Worm (Caenorhabditis elegans) whole organism, young adult: ENCODE results near the gene twk-31.

Source experiments
- B0019.2 ChIP-seq: fragments of 200-800 bp; sonication (Bioruptor generic); conservative IDR thresholded peaks from 2 replicates; pipeline ENCODE4 v1.3.6; 2022; ENCODE audit warnings: missing genetic modification reagents, missing genetic modification characterization, missing compliant biosample characterization
- B0261.1 ChIP-seq: sonication (generic microtip); optimal IDR thresholded peaks from 2 replicates; lab custom pipeline; 2016; ENCODE audit warnings: mild to moderate bottlenecking, missing genetic modification characterization, moderate library complexity, missing compliant biosample characterization
- C17E4.6 ChIP-seq: fragments of 200-800 bp; sonication (Bioruptor generic); IDR thresholded peaks from 2 replicates; pipeline ENCODE4 v1.3.6; 2022; ENCODE audit warnings: missing genetic modification reagents, missing genetic modification characterization, missing compliant biosample characterization
- F10E7.11 ChIP-seq: sonication (generic microtip); optimal IDR thresholded peaks from 2 replicates; lab custom pipeline; 2017; ENCODE audit warnings: mild to moderate bottlenecking, missing genetic modification characterization, moderate library complexity, missing compliant biosample characterization
- F37B4.10 ChIP-seq: fragments of 200-800 bp; sonication (Bioruptor generic); IDR thresholded peaks from 2 replicates; pipeline ENCODE4 v1.3.6; 2022; ENCODE audit warnings: missing genetic modification characterization, missing compliant biosample characterization
- F49E8.2 ChIP-seq: sonication (generic microtip); optimal IDR thresholded peaks from 3 replicates; lab custom pipeline; 2017; ENCODE audit warnings: missing genetic modification characterization, mild to moderate bottlenecking, missing compliant biosample characterization, antibody characterized with exemption, moderate library complexity; ENCODE audit not compliant: insufficient read depth
- F52B5.7 ChIP-seq: sonication (generic microtip); optimal IDR thresholded peaks from 2 replicates; lab custom pipeline; 2016; ENCODE audit warnings: mild to moderate bottlenecking, missing genetic modification characterization, missing compliant biosample characterization
- K12H6.12 ChIP-seq: fragments of 200-800 bp; sonication (Bioruptor generic); optimal IDR thresholded peaks from 2 replicates; lab custom pipeline; 2018; ENCODE audit warnings: mild to moderate bottlenecking, missing genetic modification characterization, missing compliant biosample characterization
- T07F8.4 ChIP-seq: sonication (generic microtip); optimal IDR thresholded peaks from 2 replicates; lab custom pipeline; 2016; ENCODE audit warnings: mild to moderate bottlenecking, missing genetic modification characterization, moderate library complexity, missing compliant biosample characterization
- Y56A3A.18 ChIP-seq: fragments of 200-800 bp; sonication (Bioruptor generic); IDR thresholded peaks from 2 replicates; pipeline ENCODE4 v1.3.6; 2022; ENCODE audit warnings: missing genetic modification reagents, missing genetic modification characterization, missing compliant biosample characterization
- Y79H2A.3 ChIP-seq: fragments of 200-800 bp; sonication (Bioruptor generic); conservative IDR thresholded peaks from 2 replicates; pipeline ENCODE4 v1.3.6; 2022; ENCODE audit warnings: missing genetic modification reagents, missing genetic modification characterization, missing compliant biosample characterization
- ZK185.1 ChIP-seq: sonication (generic microtip); optimal IDR thresholded peaks from 2 replicates; lab custom pipeline; 2016; ENCODE audit warnings: mild to moderate bottlenecking, missing genetic modification characterization, missing compliant biosample characterization; ENCODE audit not compliant: poor library complexity, severe bottlenecking
- akir-1 ChIP-seq: fragments of 200-800 bp; sonication (Bioruptor generic); optimal IDR thresholded peaks from 2 replicates; lab custom pipeline; 2018; ENCODE audit warnings: mild to moderate bottlenecking, missing genetic modification characterization, moderate library complexity, missing compliant biosample characterization
- attf-3 ChIP-seq: fragments of 200-800 bp; sonication (Bioruptor generic); conservative IDR thresholded peaks from 2 replicates; pipeline ENCODE4 v1.3.6; 2022; ENCODE audit warnings: missing genetic modification reagents, missing genetic modification characterization, missing compliant biosample characterization
- attf-6 ChIP-seq: fragments of 200-800 bp; sonication (Bioruptor generic); IDR thresholded peaks from 2 replicates; pipeline ENCODE4 v1.3.6; 2022; ENCODE audit warnings: missing genetic modification reagents, missing genetic modification characterization, missing compliant biosample characterization
- ccch-3 ChIP-seq: fragments of 200-800 bp; sonication (Bioruptor generic); optimal IDR thresholded peaks from 2 replicates; lab custom pipeline; 2018; ENCODE audit warnings: mild to moderate bottlenecking, missing genetic modification characterization, missing compliant biosample characterization
- ceh-40 ChIP-seq: fragments of 200-800 bp; sonication (Bioruptor generic); IDR thresholded peaks from 2 replicates; pipeline ENCODE4 v1.3.6; 2022; ENCODE audit warnings: missing genetic modification characterization, missing compliant biosample characterization
- chd-7 ChIP-seq: sonication (generic microtip); optimal IDR thresholded peaks from 2 replicates; lab custom pipeline; 2016; ENCODE audit warnings: mild to moderate bottlenecking, missing genetic modification characterization, moderate library complexity, missing compliant biosample characterization
- egrh-3 ChIP-seq: fragments of 200-800 bp; sonication (Bioruptor generic); IDR thresholded peaks from 2 replicates; pipeline ENCODE4 v1.3.6; 2022; ENCODE audit warnings: missing genetic modification reagents, missing genetic modification characterization, missing compliant biosample characterization
- ets-4 ChIP-seq: fragments of 200-800 bp; sonication (Bioruptor generic); optimal IDR thresholded peaks from 2 replicates; lab custom pipeline; 2018; ENCODE audit warnings: mild to moderate bottlenecking, missing genetic modification characterization, missing compliant biosample characterization
- him-1 ChIP-seq: sonication (generic microtip); optimal IDR thresholded peaks from 2 replicates; lab custom pipeline; 2016; ENCODE audit warnings: missing genotype, missing genetic modification reagents, missing genetic modification characterization, missing compliant biosample characterization
- hmg-20 ChIP-seq: fragments of 200-800 bp; sonication (Bioruptor generic); IDR thresholded peaks from 2 replicates; pipeline ENCODE4 v1.3.6; 2022; ENCODE audit warnings: missing genetic modification reagents, missing genetic modification characterization, missing compliant biosample characterization
- lin-35 ChIP-seq, 3 experiments: fragments of 150-350 bp in 2 of 3; sonication (generic microtip) in 1 of 3; optimal IDR thresholded peaks; 2 replicates each; lab custom pipeline; 2014 to 2018; ENCODE audit warnings: missing biosample characterization in 3 of 3, missing genetic modification characterization in 3 of 3, missing genetic modification reagents in 3 of 3
- lin-54 ChIP-seq: fragments of 200-800 bp; sonication (Bioruptor generic); optimal IDR thresholded peaks from 2 replicates; lab custom pipeline; 2018; ENCODE audit warnings: mild to moderate bottlenecking, missing genetic modification characterization, missing compliant biosample characterization
- madf-8 ChIP-seq: fragments of 200-800 bp; sonication (Bioruptor generic); conservative IDR thresholded peaks from 2 replicates; pipeline ENCODE4 v1.3.6; 2022; ENCODE audit warnings: missing genetic modification reagents, missing genetic modification characterization, missing compliant biosample characterization
- mes-4 ChIP-seq: sonication (generic microtip); optimal IDR thresholded peaks from 2 replicates; lab custom pipeline; 2016; ENCODE audit warnings: missing genotype, missing genetic modification characterization, missing compliant biosample characterization
- nfya-1 ChIP-seq: sonication (generic microtip); optimal IDR thresholded peaks from 2 replicates; lab custom pipeline; 2017; ENCODE audit warnings: antibody characterized with exemption, missing compliant biosample characterization, missing genetic modification characterization, borderline replicate concordance; ENCODE audit not compliant: insufficient read depth
- nhr-80 ChIP-seq: sonication (generic microtip); optimal IDR thresholded peaks from 2 replicates; lab custom pipeline; 2016; ENCODE audit warnings: missing genetic modification characterization, missing compliant biosample characterization
- pbrm-1 ChIP-seq: fragments of 200-800 bp; sonication (Bioruptor generic); IDR thresholded peaks from 2 replicates; pipeline ENCODE4 v1.3.6; 2022; ENCODE audit warnings: missing genetic modification reagents, missing genetic modification characterization, missing compliant biosample characterization
- pha-4 ChIP-seq: fragments of 150-350 bp; sonication (generic microtip); optimal IDR thresholded peaks from 2 replicates; lab custom pipeline; 2014; ENCODE audit warnings: missing biosample characterization, missing genetic modification reagents, missing genetic modification characterization
- rpc-1 ChIP-seq, 2 experiments: fragments of 150-350 bp in 1 of 2; sonication (generic microtip) in 1 of 2; optimal IDR thresholded peaks; 2 replicates each; lab custom pipeline; 2014 to 2018; ENCODE audit warnings: missing biosample characterization in 1 of 2, missing genetic modification characterization in 1 of 2, missing genetic modification reagents in 1 of 2, missing genotype in 1 of 2
- sdz-38 ChIP-seq: sonication (generic microtip); optimal IDR thresholded peaks from 2 replicates; lab custom pipeline; 2016; ENCODE audit warnings: missing genotype, missing genetic modification characterization, missing compliant biosample characterization
- snpc-1.1 ChIP-seq: sonication (generic microtip); optimal IDR thresholded peaks from 2 replicates; lab custom pipeline; 2017; ENCODE audit warnings: missing genetic modification characterization, mild to moderate bottlenecking, missing compliant biosample characterization, antibody characterized with exemption, moderate library complexity, missing genotype, missing genetic modification reagents; ENCODE audit not compliant: insufficient read depth
- snpc-4 ChIP-seq, 5 experiments: fragments of 150-350 bp in 1 of 5; sonication (generic microtip) in 4 of 5; optimal IDR thresholded peaks; 2 replicates each; lab custom pipeline; 2014 to 2018; ENCODE audit warnings: missing genetic modification characterization in 5 of 5, missing biosample characterization in 3 of 5, antibody characterized with exemption in 2 of 5, mild to moderate bottlenecking in 2 of 5, missing compliant biosample characterization in 2 of 5, missing genotype in 2 of 5, moderate library complexity in 2 of 5, missing genetic modification reagents in 1 of 5
- somi-1 ChIP-seq: fragments of 200-800 bp; sonication (Bioruptor generic); optimal IDR thresholded peaks from 2 replicates; lab custom pipeline; 2018; ENCODE audit warnings: mild to moderate bottlenecking, missing genetic modification characterization, missing compliant biosample characterization
- unc-130 ChIP-seq: sonication (generic microtip); optimal IDR thresholded peaks from 2 replicates; lab custom pipeline; 2016; ENCODE audit warnings: missing genetic modification reagents, missing genetic modification characterization, missing compliant biosample characterization
- zfh-2 ChIP-seq: fragments of 200-800 bp; sonication (Bioruptor generic); conservative IDR thresholded peaks from 2 replicates; pipeline ENCODE4 v1.3.6; 2022; ENCODE audit warnings: missing genetic modification reagents, missing genetic modification characterization, missing compliant biosample characterization
- ztf-22 ChIP-seq: fragments of 200-800 bp; sonication (Bioruptor generic); optimal IDR thresholded peaks from 2 replicates; lab custom pipeline; 2018; ENCODE audit warnings: mild to moderate bottlenecking, missing genetic modification characterization, moderate library complexity, missing compliant biosample characterization
- ztf-25 ChIP-seq: fragments of 200-800 bp; sonication (Bioruptor generic); IDR thresholded peaks from 2 replicates; pipeline ENCODE4 v1.3.6; 2022; ENCODE audit warnings: missing genetic modification reagents, missing genetic modification characterization, missing compliant biosample characterization
- ztf-26 ChIP-seq: sonication (generic microtip); optimal IDR thresholded peaks from 2 replicates; lab custom pipeline; 2017; ENCODE audit warnings: missing genetic modification characterization, missing compliant biosample characterization
- ztf-28 ChIP-seq: fragments of 200-800 bp; sonication (Bioruptor generic); IDR thresholded peaks from 2 replicates; pipeline ENCODE4 v1.3.6; 2022; ENCODE audit warnings: missing genetic modification reagents, missing genetic modification characterization, missing compliant biosample characterization
- ztf-6 ChIP-seq: fragments of 200-800 bp; sonication (Bioruptor generic); IDR thresholded peaks from 2 replicates; pipeline ENCODE4 v1.3.6; 2022; ENCODE audit warnings: missing genetic modification reagents, missing genetic modification characterization, missing compliant biosample characterization

The twk-31 gene

ce11 chrIII:11465394-11465948 is 55.0 kb downstream of the twk-31 start (continued):
- TF ChIP-seq snpc-4 (GFP tag; optimal IDR thresholded peaks at IDR 0.05; lab: Kevin White, UChicago) (no peak), snpc-4 (tag; optimal IDR thresholded peaks at IDR 0.05; lab: Kevin White, UChicago) (peak; percentile 59 to 92 (median 88)), pbrm-1 (GFP tag; lab: Robert Waterston, UW) (no peak), ets-4 (GFP tag; lab: Kevin White, UChicago) (peak; percentile 25), sdz-38 (tag; lab: Kevin White, UChicago) (no peak)

- TF ChIP-seq zfh-2 (GFP tag; lab: Robert Waterston, UW) (peak; percentile 65), F49E8.2 (tag; lab: Kevin White, UChicago) (no peak), hmg-20 (GFP tag; lab: Robert Waterston, UW) (no peak), rpc-1 (optimal IDR thresholded peaks at IDR 0.05; lab: Kevin White, UChicago) (no peak), rpc-1 (tag; optimal IDR thresholded peaks at IDR 0.05; lab: Kevin White, UChicago) (no peak), sdz-38 (tag; lab: Kevin White, UChicago) (no peak), ets-4 (GFP tag; lab: Kevin White, UChicago) (no peak), attf-6 (GFP tag; lab: Robert Waterston, UW) (no peak), ztf-22 (GFP tag; lab: Kevin White, UChicago) (no peak), lin-54 (GFP tag; lab: Kevin White, UChicago) (no peak), somi-1 (GFP tag; lab: Kevin White, UChicago) (no peak), snpc-4 (GFP tag; optimal IDR thresholded peaks at IDR 0.05; lab: Kevin White, UChicago) (no peak), snpc-4 (tag; optimal IDR thresholded peaks at IDR 0.05; lab: Kevin White, UChicago) (peak in 2 of 4 experiments; percentile 2 to 42), F10E7.11 (tag; lab: Kevin White, UChicago) (no peak), F37B4.10 (no peak), ztf-26 (no peak), lin-35 (GFP tag; optimal IDR thresholded peaks at IDR 0.05; lab: Kevin White, UChicago) (no peak), T07F8.4 (tag; lab: Kevin White, UChicago) (no peak), ztf-25 (GFP tag; lab: Robert Waterston, UW) (0 out of 2 replicates have a peak, but pooled peaks have one; percentile 44), attf-3 (GFP tag; lab: Robert Waterston, UW) (no peak), F52B5.7 (no peak), C17E4.6 (GFP tag; lab: Robert Waterston, UW) (no peak), pha-4 (tag; lab: Kevin White, UChicago) (no peak), B0261.1 (tag; lab: Kevin White, UChicago) (no peak), ceh-40 (GFP tag; lab: Robert Waterston, UW) (no peak), ztf-28 (GFP tag; lab: Robert Waterston, UW) (no peak), ztf-6 (GFP tag; lab: Robert Waterston, UW) (no peak), egrh-3 (GFP tag; lab: Robert Waterston, UW) (peak; percentile 79; the same call in 1 of the 2 replicates), chd-7 (tag; lab: Kevin White, UChicago) (no peak), ZK185.1 (no peak), K12H6.12 (peak; percentile 19), mes-4 (tag; lab: Kevin White, UChicago) (no peak), snpc-1.1 (no peak), him-1 (tag; lab: Kevin White, UChicago) (no peak), unc-130 (GFP tag; lab: Kevin White, UChicago) (no peak), madf-8 (GFP tag; lab: Robert Waterston, UW) (no peak), nhr-80 (tag; lab: Kevin White, UChicago) (peak; percentile 59), ccch-3 (GFP tag; lab: Kevin White, UChicago) (no peak), Y79H2A.3 (GFP tag; lab: Robert Waterston, UW) (no peak), Y56A3A.18 (no peak), nfya-1 (tag; lab: Kevin White, UChicago) (no peak), akir-1 (GFP tag; lab: Kevin White, UChicago) (no peak), B0019.2 (GFP tag; lab: Robert Waterston, UW) (no peak)
Observed at ce11 chrIII:11466420-11467188, 56.1 kb downstream of the twk-31 start.
